Worm (Caenorhabditis elegans): Measurements from ENCODE around the gene F41E6.8.

DNA sequence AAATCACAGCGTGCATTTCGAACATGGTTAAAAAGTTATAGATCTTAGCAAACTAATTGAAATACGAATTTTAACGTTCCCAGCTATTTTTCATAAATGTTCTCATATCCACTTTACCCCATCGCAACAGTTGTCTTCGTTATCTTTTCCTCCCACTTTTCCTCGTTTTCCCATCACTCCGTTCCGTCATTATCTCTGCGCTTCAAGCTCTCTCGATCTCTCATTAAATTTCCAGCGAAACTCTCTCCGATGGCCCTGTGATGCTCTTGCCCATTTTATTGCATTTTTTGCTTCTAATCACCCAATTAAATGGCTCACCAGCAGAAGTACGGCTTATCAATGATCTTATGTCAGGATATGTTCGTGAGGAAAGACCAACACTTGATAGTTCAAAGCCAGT, 48.9 kb downstream of the F41E6.8 start, which contains the start of gene acr-15:
- TF ChIP-seq ets-7 (tag; optimal IDR thresholded peaks at IDR 0.05) (no peak), flt-1 (GFP tag; IDR thresholded peaks at IDR 0.05) (no peak), ceh-36 (tag; optimal IDR thresholded peaks at IDR 0.05) (no peak), ama-1 (optimal IDR thresholded peaks at IDR 0.05) (no peak), tbx-37 (GFP tag; conservative IDR thresholded peaks at IDR 0.05) (no peak), tbx-11 (GFP tag; IDR thresholded peaks at IDR 0.05) (no peak), hnd-1 (tag; optimal IDR thresholded peaks at IDR 0.05) (no peak), sea-1 (GFP tag; conservative IDR thresholded peaks at IDR 0.05) (no peak), tra-4 (tag; optimal IDR thresholded peaks at IDR 0.05) (no peak), F13C5.2 (tag; optimal IDR thresholded peaks at IDR 0.05) (no peak), aly-1 (tag; optimal IDR thresholded peaks at IDR 0.05) (no peak), B0310.2 (tag; optimal IDR thresholded peaks at IDR 0.05) (no peak), pes-1 (GFP tag; IDR thresholded peaks at IDR 0.05) (no peak), hmg-4 (GFP tag; optimal IDR thresholded peaks at IDR 0.05) (no peak)

Measured in whole organism, early embryonic.